In the genomic region with DNA sequence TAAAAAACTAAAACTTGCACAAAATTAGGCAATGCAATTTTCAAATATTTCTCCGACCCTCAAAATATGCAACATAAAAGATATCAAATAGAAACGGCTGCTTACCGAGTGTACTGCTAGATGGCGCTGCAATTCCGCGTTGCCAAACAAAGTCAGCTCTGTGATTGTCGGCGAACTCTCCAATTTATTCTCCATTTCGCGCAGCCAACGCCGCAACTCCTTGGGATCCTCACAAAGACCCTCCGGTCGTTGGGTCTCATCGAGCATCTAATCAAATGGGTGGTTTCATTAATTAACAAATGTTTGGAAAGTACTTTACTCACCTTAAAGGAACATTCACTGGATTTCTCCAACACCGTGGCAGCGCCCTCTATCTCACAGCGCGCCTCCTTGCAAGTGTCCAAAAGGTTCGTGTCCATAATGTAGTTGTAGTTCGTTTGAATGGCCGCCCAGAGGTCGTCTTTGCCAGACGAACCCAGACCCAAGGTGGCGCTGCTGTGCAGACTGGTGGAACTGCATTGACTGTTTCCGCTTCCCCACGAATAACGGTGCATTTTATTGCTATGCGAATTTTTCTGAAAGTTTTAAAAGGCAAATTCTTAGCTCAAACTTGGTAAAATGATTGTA, we compare ENCODE assay signal across 1 fruit fly cellular context.
TF ChIP-seq lines count a peak whose summit lies in the region.

No protein-coding gene starts in this region.

TF ChIP-seq in whole organism, embryonic, 481 proteins besides CTCF, POLR2A, EP300 and RAD21 (continued from another document and continues in another):
- peak; percentile 60 for TF ChIP-seq CG10543 (GFP tag; optimal IDR thresholded peaks at IDR 0.05; lab: Kevin White, UChicago)
- no peak for TF ChIP-seq CG10565 (GFP tag; optimal IDR thresholded peaks at IDR 0.05; lab: Kevin White, UChicago)
- peak; percentile 46; the same call in 1 of the 2 replicates for TF ChIP-seq CG4404 (GFP tag; IDR thresholded peaks at IDR 0.05; lab: Robert Waterston, UW)
- no peak for TF ChIP-seq klu (GFP tag; IDR thresholded peaks at IDR 0.05; lab: Robert Waterston, UW)
- no peak for TF ChIP-seq Gsc (GFP tag; IDR thresholded peaks at IDR 0.05; lab: Robert Waterston, UW)
- peak; percentile 82 for TF ChIP-seq CG33213 (GFP tag; optimal IDR thresholded peaks at IDR 0.05; lab: Kevin White, UChicago)
- peak; percentile 81 for TF ChIP-seq CG8290 (GFP tag; optimal IDR thresholded peaks at IDR 0.05; lab: Kevin White, UChicago)
- peak; percentile 23 to 93 for TF ChIP-seq CG8290 (tag; optimal IDR thresholded peaks at IDR 0.05; lab: Kevin White, UChicago)
- no peak for TF ChIP-seq CG2202 (tag; optimal IDR thresholded peaks at IDR 0.05; lab: Kevin White, UChicago)
- no peak for TF ChIP-seq CG32767 (GFP tag; IDR thresholded peaks at IDR 0.05; lab: Robert Waterston, UW)
- no peak for TF ChIP-seq nerfin-2 (GFP tag; IDR thresholded peaks at IDR 0.05; lab: Robert Waterston, UW; ENCODE audit: partially characterized antibody)
- TF ChIP-seq Hmr (GFP tag; optimal IDR thresholded peaks at IDR 0.05; lab: Kevin White, UChicago) = peak; percentile 74
- TF ChIP-seq D19A (tag; optimal IDR thresholded peaks at IDR 0.05; lab: Kevin White, UChicago) = no peak
- peak; percentile 72 for TF ChIP-seq Mad (GFP tag; optimal IDR thresholded peaks at IDR 0.05; lab: Kevin White, UChicago)
- TF ChIP-seq Sox102F (GFP tag; optimal IDR thresholded peaks at IDR 0.05; lab: Kevin White, UChicago) = peak; percentile 76
- peak; percentile 86 for TF ChIP-seq bab2 (GFP tag; optimal IDR thresholded peaks at IDR 0.05; lab: Kevin White, UChicago)
- TF ChIP-seq nau (GFP tag; optimal IDR thresholded peaks at IDR 0.05; lab: Kevin White, UChicago) = no peak
- no peak for TF ChIP-seq CG7928 (GFP tag; optimal IDR thresholded peaks at IDR 0.05; lab: Kevin White, UChicago)
- TF ChIP-seq ems (GFP tag; optimal IDR thresholded peaks at IDR 0.05; lab: Kevin White, UChicago) = peak; percentile 53
- no peak for TF ChIP-seq Doc2 (GFP tag; IDR thresholded peaks at IDR 0.05; lab: Robert Waterston, UW)
- peak; percentile 60 for TF ChIP-seq stwl (tag; optimal IDR thresholded peaks at IDR 0.05; lab: Kevin White, UChicago)
- TF ChIP-seq ro (GFP tag; IDR thresholded peaks at IDR 0.05; lab: Robert Waterston, UW) = 0 out of 2 replicates have a peak, but pooled peaks have one; percentile 47
- no peak for TF ChIP-seq Hr39 (optimal IDR thresholded peaks at IDR 0.05; lab: Kevin White, UChicago)
- no peak for TF ChIP-seq D (optimal IDR thresholded peaks at IDR 0.05; lab: Kevin White, UChicago)
- peak; percentile 13 for TF ChIP-seq D (GFP tag; optimal IDR thresholded peaks at IDR 0.05; lab: Kevin White, UChicago)
- TF ChIP-seq Chrac-16 (GFP tag; optimal IDR thresholded peaks at IDR 0.05; lab: Kevin White, UChicago) = peak; percentile 77
- peak; percentile 85 for TF ChIP-seq sisA (GFP tag; IDR thresholded peaks at IDR 0.05; lab: Robert Waterston, UW)
- peak; percentile 51 for TF ChIP-seq esg (GFP tag; conservative IDR thresholded peaks at IDR 0.05; lab: Robert Waterston, UW)
- TF ChIP-seq Hr51 (GFP tag; optimal IDR thresholded peaks at IDR 0.05; lab: Kevin White, UChicago) = peak; percentile 54 to 69
- peak; percentile 68 for TF ChIP-seq CG12769 (tag; optimal IDR thresholded peaks at IDR 0.05; lab: Kevin White, UChicago)
- TF ChIP-seq tio (GFP tag; optimal IDR thresholded peaks at IDR 0.05; lab: Kevin White, UChicago) = peak; percentile 60
- peak; percentile 72 for TF ChIP-seq CG10209 (GFP tag; optimal IDR thresholded peaks at IDR 0.05; lab: Kevin White, UChicago)
- peak; percentile 32 for TF ChIP-seq luna (GFP tag; optimal IDR thresholded peaks at IDR 0.05; lab: Kevin White, UChicago)
- TF ChIP-seq ato (GFP tag; IDR thresholded peaks at IDR 0.05; lab: Robert Waterston, UW; ENCODE audit: partially characterized antibody) = no peak
- TF ChIP-seq CG18619 (GFP tag; optimal IDR thresholded peaks at IDR 0.05; lab: Kevin White, UChicago) = peak; percentile 75
- TF ChIP-seq Oli (tag; optimal IDR thresholded peaks at IDR 0.05; lab: Kevin White, UChicago) = peak; percentile 50
- no peak for TF ChIP-seq Hr78 (GFP tag; optimal IDR thresholded peaks at IDR 0.05; lab: Kevin White, UChicago)
- peak; percentile 56; the same call in 1 of the 2 replicates for TF ChIP-seq ap (GFP tag; IDR thresholded peaks at IDR 0.05; lab: Robert Waterston, UW)
- TF ChIP-seq HHEX (GFP tag; optimal IDR thresholded peaks at IDR 0.05; lab: Kevin White, UChicago) = peak; percentile 11
- peak; percentile 40; the same call in 1 of the 2 replicates for TF ChIP-seq CG5953 (GFP tag; IDR thresholded peaks at IDR 0.05; lab: Robert Waterston, UW)
- peak; percentile 51 for TF ChIP-seq CG10462 (GFP tag; optimal IDR thresholded peaks at IDR 0.05; lab: Kevin White, UChicago)
- TF ChIP-seq gcm2 (GFP tag; optimal IDR thresholded peaks at IDR 0.05; lab: Kevin White, UChicago) = peak; percentile 59
- TF ChIP-seq cad (GFP tag; optimal IDR thresholded peaks at IDR 0.05; lab: Kevin White, UChicago) = no peak
- peak; percentile 22 for TF ChIP-seq twi (tag; optimal IDR thresholded peaks at IDR 0.05; lab: Kevin White, UChicago)
- TF ChIP-seq CG1647 (GFP tag; optimal IDR thresholded peaks at IDR 0.05; lab: Kevin White, UChicago) = peak; percentile 68
- TF ChIP-seq CG8359 (GFP tag; optimal IDR thresholded peaks at IDR 0.05; lab: Kevin White, UChicago; ENCODE audit: borderline replicate concordance) = no peak
- no peak for TF ChIP-seq corto (GFP tag; optimal IDR thresholded peaks at IDR 0.05; lab: Kevin White, UChicago)
- peak; percentile 72 for TF ChIP-seq CG30431 (GFP tag; optimal IDR thresholded peaks at IDR 0.05; lab: Kevin White, UChicago)
- TF ChIP-seq Hand (GFP tag; optimal IDR thresholded peaks at IDR 0.05; lab: Kevin White, UChicago) = no peak
- peak; percentile 86 for TF ChIP-seq tin (GFP tag; optimal IDR thresholded peaks at IDR 0.05; lab: Kevin White, UChicago)
- no peak for TF ChIP-seq fru (optimal IDR thresholded peaks at IDR 0.05; lab: Kevin White, UChicago)
- no peak for TF ChIP-seq CG17186 (GFP tag; optimal IDR thresholded peaks at IDR 0.05; lab: Kevin White, UChicago)
- peak; percentile 10 for TF ChIP-seq pzg (GFP tag; optimal IDR thresholded peaks at IDR 0.05; lab: Kevin White, UChicago)
- peak; percentile 72 for TF ChIP-seq CG4820 (GFP tag; optimal IDR thresholded peaks at IDR 0.05; lab: Kevin White, UChicago)
- TF ChIP-seq CG16813 (GFP tag; IDR thresholded peaks at IDR 0.05; lab: Robert Waterston, UW; ENCODE audit: partially characterized antibody) = no peak
- TF ChIP-seq Fer1 (GFP tag; optimal IDR thresholded peaks at IDR 0.05; lab: Kevin White, UChicago) = peak; percentile 16
- TF ChIP-seq Deaf1 (tag; optimal IDR thresholded peaks at IDR 0.05; lab: Kevin White, UChicago) = no peak
- no peak for TF ChIP-seq bigmax (GFP tag; optimal IDR thresholded peaks at IDR 0.05; lab: Kevin White, UChicago)
- TF ChIP-seq cg (GFP tag; optimal IDR thresholded peaks at IDR 0.05; lab: Kevin White, UChicago) = no peak
- peak; percentile 40 for TF ChIP-seq vfl (GFP tag; optimal IDR thresholded peaks at IDR 0.05; lab: Kevin White, UChicago)
- TF ChIP-seq Ets65A (GFP tag; lab: Kevin White, UChicago) = peak; percentile 99
- TF ChIP-seq usp (GFP tag; optimal IDR thresholded peaks at IDR 0.05; lab: Kevin White, UChicago) = no peak
- TF ChIP-seq CG17568 (GFP tag; optimal IDR thresholded peaks at IDR 0.05; lab: Kevin White, UChicago) = no peak
- peak; percentile 61 to 86 for TF ChIP-seq Pdp1 (GFP tag; optimal IDR thresholded peaks at IDR 0.05; lab: Kevin White, UChicago)
- TF ChIP-seq NFAT (GFP tag; IDR thresholded peaks at IDR 0.05; lab: Robert Waterston, UW) = peak; percentile 92
- peak; percentile 54 for TF ChIP-seq CG13123 (GFP tag; optimal IDR thresholded peaks at IDR 0.05; lab: Kevin White, UChicago)
- peak; percentile 70; the same call in 1 of the 2 replicates for TF ChIP-seq E2f1 (GFP tag; IDR thresholded peaks at IDR 0.05; lab: Robert Waterston, UW)
- TF ChIP-seq org-1 (GFP tag; optimal IDR thresholded peaks at IDR 0.05; lab: Kevin White, UChicago) = no peak
- TF ChIP-seq CG31441 (GFP tag; IDR thresholded peaks at IDR 0.05; lab: Robert Waterston, UW) = peak; percentile 44
- no peak for TF ChIP-seq CG10147 (GFP tag; optimal IDR thresholded peaks at IDR 0.05; lab: Kevin White, UChicago)
- peak; percentile 76 for TF ChIP-seq CG2120 (GFP tag; optimal IDR thresholded peaks at IDR 0.05; lab: Kevin White, UChicago)
- TF ChIP-seq repo (GFP tag; optimal IDR thresholded peaks at IDR 0.05; lab: Kevin White, UChicago) = peak; percentile 66
- TF ChIP-seq insv (GFP tag; optimal IDR thresholded peaks at IDR 0.05; lab: Kevin White, UChicago) = peak in 1 of 2 experiments; percentile 76
- peak; percentile 81 for TF ChIP-seq CG34422 (GFP tag; IDR thresholded peaks at IDR 0.05; lab: Robert Waterston, UW)
- peak; percentile 66 for TF ChIP-seq sens-2 (GFP tag; IDR thresholded peaks at IDR 0.05; lab: Robert Waterston, UW)
- no peak for TF ChIP-seq dati (GFP tag; IDR thresholded peaks at IDR 0.05; lab: Robert Waterston, UW)
- TF ChIP-seq Optix (GFP tag; IDR thresholded peaks at IDR 0.05; lab: Robert Waterston, UW) = peak; percentile 69; the same call in 2 of the 3 replicates
- TF ChIP-seq ac (GFP tag; optimal IDR thresholded peaks at IDR 0.05; lab: Kevin White, UChicago) = no peak
- no peak for TF ChIP-seq yki (optimal IDR thresholded peaks at IDR 0.05; lab: Kevin White, UChicago)
- TF ChIP-seq CG10431 (GFP tag; optimal IDR thresholded peaks at IDR 0.05; lab: Kevin White, UChicago) = peak; percentile 7
- TF ChIP-seq Bgb (GFP tag; IDR thresholded peaks at IDR 0.05; lab: Robert Waterston, UW; ENCODE audit: partially characterized antibody) = no peak; the same call in 1 of the 2 replicates
- TF ChIP-seq ci (GFP tag; IDR thresholded peaks at IDR 0.05; lab: Robert Waterston, UW) = peak; percentile 91
- TF ChIP-seq slbo (GFP tag; IDR thresholded peaks at IDR 0.05; lab: Robert Waterston, UW) = peak; percentile 92
- TF ChIP-seq CG12299 (tag; optimal IDR thresholded peaks at IDR 0.05; lab: Kevin White, UChicago) = no peak
- TF ChIP-seq CG15514 (GFP tag; optimal IDR thresholded peaks at IDR 0.05; lab: Kevin White, UChicago) = peak; percentile 28
- TF ChIP-seq nmo (GFP tag; optimal IDR thresholded peaks at IDR 0.05; lab: Kevin White, UChicago) = peak; percentile 71
- TF ChIP-seq CG17912 (GFP tag; optimal IDR thresholded peaks at IDR 0.05; lab: Kevin White, UChicago) = peak; percentile 86
- peak; percentile 91 for TF ChIP-seq Lhr (GFP tag; optimal IDR thresholded peaks at IDR 0.05; lab: Kevin White, UChicago)
- TF ChIP-seq CG17359 (tag; optimal IDR thresholded peaks at IDR 0.05; lab: Kevin White, UChicago) = peak; percentile 64
- TF ChIP-seq GATAe (GFP tag; conservative IDR thresholded peaks at IDR 0.05; lab: Robert Waterston, UW) = no peak
- peak; percentile 36; the same call in 1 of the 3 replicates for TF ChIP-seq row (GFP tag; IDR thresholded peaks at IDR 0.05; lab: Robert Waterston, UW)
- TF ChIP-seq CG3407 (GFP tag; optimal IDR thresholded peaks at IDR 0.05; lab: Kevin White, UChicago) = peak; percentile 14
- 0 out of 2 replicates have a peak, but pooled peaks have one; percentile 13 for TF ChIP-seq CG10321 (GFP tag; IDR thresholded peaks at IDR 0.05; lab: Robert Waterston, UW)
- peak; percentile 78 for TF ChIP-seq Ptx1 (GFP tag; IDR thresholded peaks at IDR 0.05; lab: Robert Waterston, UW)
- TF ChIP-seq gsb-n (tag; optimal IDR thresholded peaks at IDR 0.05; lab: Kevin White, UChicago) = peak; percentile 11
- peak; percentile 22 for TF ChIP-seq gro (GFP tag; optimal IDR thresholded peaks at IDR 0.05; lab: Kevin White, UChicago)
- TF ChIP-seq CG43689 (GFP tag; IDR thresholded peaks at IDR 0.05; lab: Robert Waterston, UW) = no peak
- peak; percentile 31 for TF ChIP-seq CG6765 (GFP tag; optimal IDR thresholded peaks at IDR 0.05; lab: Kevin White, UChicago)
- peak; percentile 42 for TF ChIP-seq CG15073 (GFP tag; optimal IDR thresholded peaks at IDR 0.05; lab: Kevin White, UChicago)
- peak; percentile 80 for TF ChIP-seq az2 (GFP tag; optimal IDR thresholded peaks at IDR 0.05; lab: Kevin White, UChicago)
- no peak for TF ChIP-seq CG6813 (GFP tag; optimal IDR thresholded peaks at IDR 0.05; lab: Kevin White, UChicago)
- TF ChIP-seq CG42726 (GFP tag; IDR thresholded peaks at IDR 0.05; lab: Robert Waterston, UW; ENCODE audit: partially characterized antibody) = peak; percentile 62; the same call in 1 of the 2 replicates
- TF ChIP-seq Asciz (GFP tag; optimal IDR thresholded peaks at IDR 0.05; lab: Kevin White, UChicago) = peak; percentile 8
- TF ChIP-seq Hey (tag; optimal IDR thresholded peaks at IDR 0.05; lab: Kevin White, UChicago) = no peak
- TF ChIP-seq NC2α (GFP tag; optimal IDR thresholded peaks at IDR 0.05; lab: Kevin White, UChicago) = peak; percentile 50
- no peak for TF ChIP-seq chinmo (GFP tag; IDR thresholded peaks at IDR 0.05; lab: Robert Waterston, UW; ENCODE audit: partially characterized antibody)
- TF ChIP-seq CG33557 (GFP tag; optimal IDR thresholded peaks at IDR 0.05; lab: Kevin White, UChicago) = no peak
- TF ChIP-seq CG4282 (GFP tag; optimal IDR thresholded peaks at IDR 0.05; lab: Kevin White, UChicago) = peak; percentile 29
- no peak for TF ChIP-seq CG8388 (GFP tag; optimal IDR thresholded peaks at IDR 0.05; lab: Kevin White, UChicago)
- peak; percentile 25 for TF ChIP-seq CG7556 (GFP tag; optimal IDR thresholded peaks at IDR 0.05; lab: Kevin White, UChicago)
- TF ChIP-seq vnd (GFP tag; IDR thresholded peaks at IDR 0.05; lab: Robert Waterston, UW; ENCODE audit: partially characterized antibody) = no peak
- TF ChIP-seq ken (GFP tag; IDR thresholded peaks at IDR 0.05; lab: Robert Waterston, UW) = peak; percentile 84
- peak; percentile 50 for TF ChIP-seq CG2116 (GFP tag; optimal IDR thresholded peaks at IDR 0.05; lab: Kevin White, UChicago)
- TF ChIP-seq chn (GFP tag; optimal IDR thresholded peaks at IDR 0.05; lab: Kevin White, UChicago) = peak; percentile 71
- TF ChIP-seq unpg (GFP tag; optimal IDR thresholded peaks at IDR 0.05; lab: Kevin White, UChicago) = peak; percentile 41
- TF ChIP-seq CG14014 (GFP tag; IDR thresholded peaks at IDR 0.05; lab: Robert Waterston, UW) = peak; percentile 66
- no peak for TF ChIP-seq crp (GFP tag; optimal IDR thresholded peaks at IDR 0.05; lab: Kevin White, UChicago)
- no peak; the same call in 1 of the 2 replicates for TF ChIP-seq gt (GFP tag; IDR thresholded peaks at IDR 0.05; lab: Robert Waterston, UW)
- no peak for TF ChIP-seq CG31388 (GFP tag; optimal IDR thresholded peaks at IDR 0.05; lab: Kevin White, UChicago)
- TF ChIP-seq CG8089 (GFP tag; optimal IDR thresholded peaks at IDR 0.05; lab: Kevin White, UChicago) = peak; percentile 88
- peak; percentile 84 for TF ChIP-seq CG16863 (GFP tag; optimal IDR thresholded peaks at IDR 0.05; lab: Kevin White, UChicago)
- 0 out of 3 replicates have a peak, but pooled peaks have one; percentile 22 for TF ChIP-seq CG11695 (GFP tag; IDR thresholded peaks at IDR 0.05; lab: Robert Waterston, UW)
- TF ChIP-seq h (optimal IDR thresholded peaks at IDR 0.05; lab: Kevin White, UChicago) = no peak
